Worm (Caenorhabditis elegans): Measurements from ENCODE around the gene T24D5.6.

ce11 chrX:12603322-12603984 is at the start of gene T24D5.6, which contains the start of gene R09A8.9:
- TF ChIP-seq ref-1 (GFP tag; conservative IDR thresholded peaks at IDR 0.05), result no peak
- TF ChIP-seq cog-1 (tag; optimal IDR thresholded peaks at IDR 0.05), result no peak
- no peak for TF ChIP-seq klf-2 (GFP tag; conservative IDR thresholded peaks at IDR 0.05)
- no peak for TF ChIP-seq ztf-29 (GFP tag; IDR thresholded peaks at IDR 0.05)
- TF ChIP-seq T22C8.4 (GFP tag; IDR thresholded peaks at IDR 0.05), result no peak

Measured in whole organism, midembryonic.